Fruit fly (Drosophila melanogaster) S2 (cell line): ENCODE data around the gene CG6739.

Experiments
- CG8478 ChIP-seq: fragments of >200 bp; optimal IDR thresholded peaks from 2 replicates; lab custom pipeline; 2018
- CTCF ChIP-seq, 2 experiments: fragments of >200 bp; optimal IDR thresholded peaks; 2 replicates each; lab custom pipeline; 2018

CG6739 gene

dm6 chr2L:7580676-7581253 lies 27.4 kb upstream of the CG6739 start:
- TF ChIP-seq CG8478 (lab: Kevin White, UChicago) (no peak), CTCF (optimal IDR thresholded peaks at IDR 0.05; lab: Kevin White, UChicago) (no peak)

dm6 chr2L:7581624-7582023 lies 26.6 kb upstream of the CG6739 start, which contains the start of gene Spn28B:
Gene Spn28B (plus strand): TSS chr2L:7581924.
- TF ChIP-seq CG8478 (lab: Kevin White, UChicago) (no peak), CTCF (optimal IDR thresholded peaks at IDR 0.05; lab: Kevin White, UChicago) (no peak)

dm6 chr2L:7587106-7587505 lies 21.1 kb upstream of the CG6739 start:
- TF ChIP-seq CTCF (optimal IDR thresholded peaks at IDR 0.05; lab: Kevin White, UChicago) (no peak), CG8478 (lab: Kevin White, UChicago) (no peak)

dm6 chr2L:7592858-7593257 lies 15.3 kb upstream of the CG6739 start:
- no peak for TF ChIP-seq CTCF (optimal IDR thresholded peaks at IDR 0.05; lab: Kevin White, UChicago)
- TF ChIP-seq CG8478 (lab: Kevin White, UChicago): no peak

dm6 chr2L:7596862-7597261 lies 11.3 kb upstream of the CG6739 start:
- TF ChIP-seq CG8478 (lab: Kevin White, UChicago) (no peak), CTCF (optimal IDR thresholded peaks at IDR 0.05; lab: Kevin White, UChicago) (no peak)

- no peak for TF ChIP-seq CTCF (optimal IDR thresholded peaks at IDR 0.05; lab: Kevin White, UChicago)
- TF ChIP-seq CG8478 (lab: Kevin White, UChicago): no peak
These were observed 10.8 kb upstream of the CG6739 start for dm6 chr2L:7597431-7597830.

- no peak for TF ChIP-seq CTCF (optimal IDR thresholded peaks at IDR 0.05; lab: Kevin White, UChicago)
- TF ChIP-seq CG8478 (lab: Kevin White, UChicago): no peak
These were observed 9.9 kb upstream of the CG6739 start for dm6 chr2L:7598260-7598659.

- TF ChIP-seq CG8478 (lab: Kevin White, UChicago) (no peak), CTCF (optimal IDR thresholded peaks at IDR 0.05; lab: Kevin White, UChicago) (no peak)
These were observed 9.5 kb upstream of the CG6739 start for dm6 chr2L:7598697-7599096.

- TF ChIP-seq CTCF (optimal IDR thresholded peaks at IDR 0.05; lab: Kevin White, UChicago) (no peak), CG8478 (lab: Kevin White, UChicago) (no peak)
These were observed 6.3 kb upstream of the CG6739 start for dm6 chr2L:7601875-7602274.

dm6 chr2L:7605300-7605699 lies 2.9 kb upstream of the CG6739 start, which contains the start of gene Cyp4d21:
Gene Cyp4d21 (plus strand): TSS chr2L:7605600.
- no peak for TF ChIP-seq CG8478 (lab: Kevin White, UChicago)
- TF ChIP-seq CTCF (optimal IDR thresholded peaks at IDR 0.05; lab: Kevin White, UChicago): no peak

dm6 chr2L:7611580-7611979 lies 3.4 kb downstream of the CG6739 start:
- no peak for TF ChIP-seq CG8478 (lab: Kevin White, UChicago)
- TF ChIP-seq CTCF (optimal IDR thresholded peaks at IDR 0.05; lab: Kevin White, UChicago): no peak

dm6 chr2L:7612233-7612632 lies 4.0 kb downstream of the CG6739 start:
- no peak for TF ChIP-seq CTCF (optimal IDR thresholded peaks at IDR 0.05; lab: Kevin White, UChicago)
- TF ChIP-seq CG8478 (lab: Kevin White, UChicago): no peak

- TF ChIP-seq CTCF (optimal IDR thresholded peaks at IDR 0.05; lab: Kevin White, UChicago) (no peak), CG8478 (lab: Kevin White, UChicago) (no peak)
These were observed 8.6 kb downstream of the CG6739 start for dm6 chr2L:7616830-7617229.

dm6 chr2L:7618563-7618962 lies 10.4 kb downstream of the CG6739 start:
- no peak for TF ChIP-seq CG8478 (lab: Kevin White, UChicago)
- TF ChIP-seq CTCF (optimal IDR thresholded peaks at IDR 0.05; lab: Kevin White, UChicago): no peak

- TF ChIP-seq CTCF (optimal IDR thresholded peaks at IDR 0.05; lab: Kevin White, UChicago): no peak
- TF ChIP-seq CG8478 (lab: Kevin White, UChicago): no peak
These were observed 11.0 kb downstream of the CG6739 start for dm6 chr2L:7619234-7619633.

dm6 chr2L:7621706-7622105 lies 13.5 kb downstream of the CG6739 start:
- no peak for TF ChIP-seq CG8478 (lab: Kevin White, UChicago)
- no peak for TF ChIP-seq CTCF (optimal IDR thresholded peaks at IDR 0.05; lab: Kevin White, UChicago)
